Worm (Caenorhabditis elegans) whole organism, midembryonic: ENCODE data around the gene txt-13.

Experiments
- T22C8.4 ChIP-seq: fragments of 200-800 bp; sonication (Bioruptor generic); IDR thresholded peaks from 2 replicates; pipeline ENCODE4 v1.3.6; 2022; ENCODE audit warnings: missing genetic modification characterization, missing compliant biosample characterization
- cog-1 ChIP-seq: sonication (generic microtip); optimal IDR thresholded peaks from 2 replicates; lab custom pipeline; 2016; ENCODE audit warnings: missing genetic modification characterization, missing compliant biosample characterization
- flt-1 ChIP-seq: fragments of 200-800 bp; sonication (Bioruptor generic); IDR thresholded peaks from 2 replicates; pipeline ENCODE4 v1.3.6; 2022; ENCODE audit warnings: missing genetic modification characterization, missing compliant biosample characterization
- klf-2 ChIP-seq: fragments of 200-800 bp; sonication (Bioruptor generic); conservative IDR thresholded peaks from 2 replicates; pipeline ENCODE4 v1.3.6; 2022; ENCODE audit warnings: missing genetic modification reagents, missing genetic modification characterization, missing compliant biosample characterization
- med-1 ChIP-seq: sonication (generic microtip); optimal IDR thresholded peaks from 2 replicates; lab custom pipeline; 2017; ENCODE audit warnings: missing genetic modification characterization, mild to moderate bottlenecking, missing compliant biosample characterization, antibody characterized with exemption, missing genetic modification reagents; ENCODE audit not compliant: insufficient read depth
- ref-1 ChIP-seq: fragments of 200-800 bp; sonication (Bioruptor generic); conservative IDR thresholded peaks from 2 replicates; pipeline ENCODE4 v1.3.6; 2022; ENCODE audit warnings: missing genetic modification reagents, missing genetic modification characterization, missing compliant biosample characterization
- tab-1 ChIP-seq: fragments of 200-800 bp; sonication (Bioruptor generic); IDR thresholded peaks from 2 replicates; pipeline ENCODE4 v1.3.6; 2022; ENCODE audit warnings: missing genetic modification characterization, missing compliant biosample characterization
- ztf-23 ChIP-seq: fragments of 200-800 bp; sonication (Bioruptor generic); IDR thresholded peaks from 2 replicates; pipeline ENCODE4 v1.3.6; 2022; ENCODE audit warnings: missing genetic modification reagents, missing genetic modification characterization, missing compliant biosample characterization
- ztf-29 ChIP-seq: fragments of 200-800 bp; sonication (Bioruptor generic); IDR thresholded peaks from 2 replicates; pipeline ENCODE4 v1.3.6; 2022; ENCODE audit warnings: missing genetic modification reagents, missing genetic modification characterization, missing compliant biosample characterization

txt-13 gene

DNA sequence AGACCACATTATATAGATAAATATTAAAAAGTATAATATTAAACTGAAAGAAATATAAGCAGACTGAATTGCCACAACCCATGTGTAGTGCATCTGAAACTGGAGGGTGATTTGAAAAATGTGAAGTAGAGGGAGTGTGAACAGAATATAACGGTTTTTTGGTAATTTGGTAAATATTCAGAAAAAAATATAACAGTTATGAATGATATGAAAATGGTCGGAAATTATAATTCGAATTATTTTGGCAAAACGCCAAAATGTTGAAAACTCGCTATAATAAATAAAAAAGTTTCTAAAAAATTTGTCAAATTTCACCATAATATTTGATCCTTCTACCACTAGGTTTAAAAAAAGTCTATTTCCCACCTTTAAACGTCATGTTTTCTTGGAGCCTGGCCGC, 31.8 kb downstream of the txt-13 start, which contains the start of gene srv-2:
Gene srv-2 (minus strand): TSS at position 101 of the 400 bp plus-strand sequence.
- TF ChIP-seq tab-1 (GFP tag; lab: Robert Waterston, UW) (no peak), cog-1 (tag; lab: Kevin White, UChicago) (no peak), ztf-23 (GFP tag; lab: Robert Waterston, UW) (no peak), T22C8.4 (GFP tag; lab: Robert Waterston, UW) (no peak), klf-2 (no peak), ref-1 (GFP tag; lab: Robert Waterston, UW) (no peak), ztf-29 (GFP tag; lab: Robert Waterston, UW) (no peak)

DNA sequence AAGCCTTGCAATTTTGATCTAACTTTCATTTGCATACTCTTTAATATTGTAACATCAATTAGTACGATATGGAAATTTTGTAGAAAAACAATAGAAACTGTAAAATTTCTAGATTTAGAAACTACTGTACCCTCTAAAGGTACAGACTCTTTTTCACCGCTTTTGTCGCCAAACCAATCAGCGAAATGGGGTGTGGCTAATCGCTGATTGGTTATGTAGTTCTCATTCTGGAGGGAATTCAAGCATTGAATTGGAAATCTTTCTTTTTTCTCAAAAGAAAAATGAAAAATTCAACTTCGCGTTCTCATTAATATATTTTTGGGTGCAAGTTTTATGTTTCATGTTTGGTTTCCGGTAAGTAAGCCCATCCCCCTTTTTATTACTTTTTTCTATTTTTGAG, 33.2 kb downstream of the txt-13 start:
- no peak for TF ChIP-seq klf-2
- TF ChIP-seq tab-1 (GFP tag; lab: Robert Waterston, UW): no peak
- no peak for TF ChIP-seq ref-1 (GFP tag; lab: Robert Waterston, UW)
- TF ChIP-seq ztf-23 (GFP tag; lab: Robert Waterston, UW): no peak
- no peak for TF ChIP-seq flt-1 (GFP tag; lab: Robert Waterston, UW)
- TF ChIP-seq cog-1 (tag; lab: Kevin White, UChicago): no peak
- no peak for TF ChIP-seq ztf-29 (GFP tag; lab: Robert Waterston, UW)
- no peak for TF ChIP-seq med-1 (GFP tag; lab: Kevin White, UChicago)
- TF ChIP-seq T22C8.4 (GFP tag; lab: Robert Waterston, UW): no peak

DNA sequence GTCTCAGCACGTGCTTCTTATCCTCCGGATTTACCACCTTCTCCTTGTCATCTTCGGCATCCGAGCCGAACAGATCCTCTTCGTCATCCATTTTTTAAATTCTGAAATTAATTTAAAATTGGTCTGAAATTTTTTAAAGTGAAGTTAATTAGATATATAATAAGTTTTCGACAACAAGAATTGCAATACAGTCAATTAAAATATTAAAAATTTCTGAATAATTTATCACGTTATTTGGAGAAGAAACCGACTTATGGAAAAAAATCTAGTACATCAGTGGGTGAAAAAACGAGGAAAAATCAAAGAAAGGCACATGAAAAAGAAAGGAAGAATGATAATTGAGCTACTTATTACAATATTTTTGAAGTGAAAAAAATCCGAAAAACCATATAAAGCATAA, 35.1 kb downstream of the txt-13 start, which contains the start of gene taf-13:
Gene taf-13 (minus strand): TSS at position 101 of the 400 bp plus-strand sequence.
- TF ChIP-seq ztf-23 (GFP tag; lab: Robert Waterston, UW): no peak
- TF ChIP-seq ref-1 (GFP tag; lab: Robert Waterston, UW): no peak
- TF ChIP-seq tab-1 (GFP tag; lab: Robert Waterston, UW): no peak
- TF ChIP-seq klf-2: no peak
- no peak for TF ChIP-seq flt-1 (GFP tag; lab: Robert Waterston, UW)
- TF ChIP-seq ztf-29 (GFP tag; lab: Robert Waterston, UW): no peak
- TF ChIP-seq cog-1 (tag; lab: Kevin White, UChicago): no peak
- no peak for TF ChIP-seq med-1 (GFP tag; lab: Kevin White, UChicago)
- no peak for TF ChIP-seq T22C8.4 (GFP tag; lab: Robert Waterston, UW)

DNA sequence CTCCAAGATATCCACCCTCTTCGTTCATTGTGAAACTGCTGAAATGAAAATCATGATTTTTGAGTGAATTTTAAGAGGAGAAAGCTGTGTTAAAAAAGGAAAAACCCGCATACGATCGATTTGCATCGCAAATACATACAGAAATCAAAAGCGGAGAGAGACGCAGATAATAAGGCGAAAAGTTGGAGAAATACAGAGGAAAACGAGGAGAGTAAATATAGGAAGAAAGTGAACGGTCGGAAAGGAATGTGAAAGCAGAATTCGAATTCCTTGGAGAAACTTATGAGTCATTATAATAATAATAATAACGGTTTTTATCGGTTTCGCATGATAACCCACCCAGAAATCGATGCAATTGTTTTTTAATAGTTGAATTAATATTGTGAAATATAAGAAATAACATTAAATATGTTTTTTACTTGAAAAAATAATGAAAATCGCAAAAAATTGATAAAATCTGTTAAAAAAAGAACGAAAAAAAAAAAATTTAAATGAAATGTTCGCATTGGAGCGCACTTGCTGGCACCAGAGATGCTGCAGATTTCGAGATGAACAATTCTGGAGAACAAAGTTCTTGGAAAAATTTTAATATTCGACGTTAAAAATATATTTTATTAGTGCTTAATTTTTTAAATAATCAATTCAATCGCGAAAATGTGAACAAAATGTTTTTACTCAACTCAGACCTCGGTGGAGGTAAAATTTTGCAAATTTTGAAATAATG, 37.0 kb downstream of the txt-13 start, which contains the start of gene ccm-3:
Gene ccm-3 (minus strand): TSS at position 38 of the 724 bp plus-strand sequence.
- TF ChIP-seq ztf-29 (GFP tag; lab: Robert Waterston, UW): no peak
- no peak for TF ChIP-seq tab-1 (GFP tag; lab: Robert Waterston, UW)
- TF ChIP-seq klf-2: no peak
- TF ChIP-seq T22C8.4 (GFP tag; lab: Robert Waterston, UW): no peak
- no peak for TF ChIP-seq med-1 (GFP tag; lab: Kevin White, UChicago)
- TF ChIP-seq cog-1 (tag; lab: Kevin White, UChicago): no peak
- no peak for TF ChIP-seq ref-1 (GFP tag; lab: Robert Waterston, UW)
- TF ChIP-seq flt-1 (GFP tag; lab: Robert Waterston, UW): no peak
- TF ChIP-seq ztf-23 (GFP tag; lab: Robert Waterston, UW): no peak

DNA sequence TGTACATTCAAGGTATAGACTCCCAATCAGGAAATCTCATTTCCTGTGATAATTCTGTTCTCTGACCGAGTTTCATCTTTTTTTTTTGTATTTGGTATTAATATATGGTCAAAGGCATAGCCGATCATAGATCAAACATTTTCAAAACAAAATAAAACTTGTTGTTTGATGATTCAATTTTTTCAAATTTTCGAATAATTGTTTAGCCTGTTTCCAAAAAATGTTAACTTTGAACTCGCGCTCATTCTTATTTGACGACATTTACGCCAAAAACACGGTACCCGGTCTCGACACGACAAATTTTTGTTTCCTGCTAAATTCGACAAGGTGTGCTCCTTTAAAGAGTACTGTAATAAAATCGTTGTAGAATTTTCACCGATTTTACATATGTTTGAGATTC, 38.4 kb downstream of the txt-13 start:
- TF ChIP-seq T22C8.4 (GFP tag; lab: Robert Waterston, UW): no peak

DNA sequence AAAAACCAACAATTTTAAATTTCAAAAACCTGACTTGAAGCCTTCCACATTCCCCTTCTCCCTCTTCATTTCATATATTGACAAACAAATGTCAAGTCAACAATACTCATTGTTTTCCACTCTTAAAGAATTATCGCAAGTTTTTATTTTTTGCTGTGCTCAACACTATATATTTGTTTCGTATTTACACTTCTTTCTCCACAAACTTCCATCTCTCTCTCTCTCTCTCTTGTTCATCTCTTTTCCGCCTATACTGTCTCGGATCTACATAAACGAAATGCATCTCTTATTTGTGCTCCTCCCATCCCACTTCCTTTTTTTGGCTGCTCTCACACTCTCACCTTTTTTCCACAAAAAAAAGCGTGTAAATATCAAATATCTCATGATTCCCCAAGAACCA, 42.3 kb downstream of the txt-13 start, which contains the start of gene C14A4.12:
Gene C14A4.12 (plus strand): TSS at position 301 of the 400 bp plus-strand sequence.
- TF ChIP-seq tab-1 (GFP tag; lab: Robert Waterston, UW) (no peak), med-1 (GFP tag; lab: Kevin White, UChicago) (no peak), ztf-23 (GFP tag; lab: Robert Waterston, UW) (no peak), ztf-29 (GFP tag; lab: Robert Waterston, UW) (no peak), ref-1 (GFP tag; lab: Robert Waterston, UW) (no peak), klf-2 (no peak), T22C8.4 (GFP tag; lab: Robert Waterston, UW) (no peak)

DNA sequence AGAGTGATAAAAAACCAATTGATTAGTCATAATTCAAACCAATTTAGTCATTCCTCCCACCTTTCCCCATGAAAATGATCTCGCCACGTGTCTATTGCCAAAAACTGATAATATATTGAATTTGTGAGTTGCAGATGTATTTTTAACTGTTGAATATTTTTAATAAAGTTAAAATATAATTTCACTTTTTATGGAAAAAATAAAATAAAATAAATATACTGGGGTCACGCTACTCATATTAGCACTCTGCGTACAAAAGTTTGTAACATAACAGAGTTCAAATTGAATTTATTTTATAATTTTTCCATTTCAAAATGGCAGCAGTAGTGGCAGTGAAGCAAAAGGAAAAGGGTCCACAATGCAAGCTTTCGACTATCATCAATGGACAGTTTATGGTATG, 47.8 kb downstream of the txt-13 start, which contains the start of gene C14A4.13:
Gene C14A4.13 (plus strand): TSS at position 301 of the 400 bp plus-strand sequence.
- no peak for TF ChIP-seq klf-2
- no peak for TF ChIP-seq ztf-23 (GFP tag; lab: Robert Waterston, UW)
- no peak for TF ChIP-seq ztf-29 (GFP tag; lab: Robert Waterston, UW)
- no peak for TF ChIP-seq med-1 (GFP tag; lab: Kevin White, UChicago)
